Worm (Caenorhabditis elegans) whole organism, L4 larva: ENCODE data around the gene kin-5.

ENCODE experiments used
- F26F4.8 ChIP-seq: fragments of 200-800 bp; sonication (Bioruptor generic); conservative IDR thresholded peaks from 2 replicates; pipeline ENCODE4 v1.3.6; 2022; ENCODE audit warnings: missing genetic modification characterization, missing compliant biosample characterization
- F44E2.7 ChIP-seq: fragments of 200-800 bp; sonication (Bioruptor generic); IDR thresholded peaks from 2 replicates; pipeline ENCODE4 v2.1.2; 2022; ENCODE audit warnings: missing genetic modification characterization, missing compliant biosample characterization
- T26A8.4 ChIP-seq: fragments of 200-800 bp; sonication (Bioruptor generic); IDR thresholded peaks from 2 replicates; pipeline ENCODE4 v1.3.6; 2022; ENCODE audit warnings: missing genetic modification characterization, missing compliant biosample characterization
- Y105C5A.15 ChIP-seq: fragments of 200-800 bp; sonication (Bioruptor generic); IDR thresholded peaks from 2 replicates; pipeline ENCODE4 v1.3.6; 2022; ENCODE audit warnings: missing genetic modification characterization, missing compliant biosample characterization
- ZK546.5 ChIP-seq, 2 experiments: sonication (generic microtip); optimal IDR thresholded peaks; 2 replicates each; lab custom pipeline; 2017; ENCODE audit warnings: missing biosample characterization in 2 of 2, missing genetic modification characterization in 2 of 2
- aha-1 ChIP-seq: fragments of 150-350 bp; peaks from one replicate; lab custom pipeline; 2014; ENCODE audit warnings: missing biosample characterization, missing genetic modification characterization
- aly-2 ChIP-seq: sonication (generic microtip); optimal IDR thresholded peaks from 2 replicates; lab custom pipeline; 2018; ENCODE audit warnings: missing biosample characterization, missing genetic modification characterization
- ama-1 ChIP-seq: fragments of 150-350 bp; optimal IDR thresholded peaks from 2 replicates; lab custom pipeline; 2014; ENCODE audit warnings: inconsistent platforms, mixed read lengths
- ceh-28 ChIP-seq: fragments of 150-350 bp; optimal IDR thresholded peaks from 2 replicates; lab custom pipeline; 2014; ENCODE audit warnings: missing biosample characterization, missing genetic modification reagents, missing genetic modification characterization
- ceh-32 ChIP-seq: sonication (generic microtip); optimal IDR thresholded peaks from 2 replicates; lab custom pipeline; 2016; ENCODE audit warnings: mild to moderate bottlenecking, missing genetic modification characterization, missing compliant biosample characterization; ENCODE audit not compliant: poor library complexity
- daf-16 ChIP-seq, 3 experiments: sonication (generic microtip); optimal IDR thresholded peaks; 2 replicates each; lab custom pipeline; 2016 to 2017; ENCODE audit warnings: missing genetic modification characterization in 3 of 3, missing genetic modification reagents in 3 of 3, mild to moderate bottlenecking in 2 of 3, missing compliant biosample characterization in 2 of 3, missing biosample characterization in 1 of 3, moderate library complexity in 1 of 3
- daf-19 ChIP-seq: fragments of 200-800 bp; sonication (Bioruptor generic); conservative IDR thresholded peaks from 2 replicates; pipeline ENCODE4 v1.3.6; 2022; ENCODE audit warnings: missing genetic modification characterization, missing compliant biosample characterization
- dmd-8 ChIP-seq: fragments of 200-800 bp; sonication (Bioruptor generic); IDR thresholded peaks from 2 replicates; pipeline ENCODE4 v1.3.6; 2022; ENCODE audit warnings: missing genetic modification characterization, missing compliant biosample characterization
- dmd-9 ChIP-seq: fragments of 200-800 bp; sonication (Bioruptor generic); IDR thresholded peaks from 2 replicates; pipeline ENCODE4 v1.3.6; 2022; ENCODE audit warnings: missing genetic modification reagents, missing genetic modification characterization, missing compliant biosample characterization
- duxl-1 ChIP-seq: sonication (generic microtip); optimal IDR thresholded peaks from 2 replicates; lab custom pipeline; 2016; ENCODE audit warnings: mild to moderate bottlenecking, missing genetic modification characterization, moderate library complexity, missing compliant biosample characterization; ENCODE audit not compliant: poor library complexity
- dve-1 ChIP-seq: sonication (generic microtip); optimal IDR thresholded peaks from 2 replicates; lab custom pipeline; 2017; ENCODE audit warnings: antibody characterized with exemption, mild to moderate bottlenecking, missing genetic modification characterization, missing compliant biosample characterization; ENCODE audit not compliant: insufficient read depth
- egl-27 ChIP-seq: sonication (generic microtip); optimal IDR thresholded peaks from 3 replicates; lab custom pipeline; 2017; ENCODE audit warnings: missing biosample characterization, missing genetic modification reagents, missing genetic modification characterization
- fkh-10 ChIP-seq: fragments of 150-350 bp; optimal IDR thresholded peaks from 2 replicates; lab custom pipeline; 2014; ENCODE audit warnings: missing biosample characterization, missing genetic modification reagents, missing genetic modification characterization
- gei-8 ChIP-seq: fragments of 200-800 bp; sonication (Bioruptor generic); optimal IDR thresholded peaks from 2 replicates; lab custom pipeline; 2018; ENCODE audit warnings: mild to moderate bottlenecking, missing genetic modification characterization, missing compliant biosample characterization
- jun-1 ChIP-seq: fragments of 150-350 bp; optimal IDR thresholded peaks from 2 replicates; lab custom pipeline; 2014; ENCODE audit warnings: missing biosample characterization, missing genetic modification reagents, missing genetic modification characterization
- lin-13 ChIP-seq: fragments of 150-350 bp; optimal IDR thresholded peaks from 2 replicates; lab custom pipeline; 2014; ENCODE audit warnings: missing biosample characterization, missing genetic modification reagents, missing genetic modification characterization
- lin-15B ChIP-seq: fragments of 150-350 bp; sonication (generic microtip); optimal IDR thresholded peaks from 3 replicates; lab custom pipeline; 2014; ENCODE audit warnings: missing biosample characterization, missing genetic modification characterization
- lin-29 ChIP-seq: fragments of 200-800 bp; sonication (Bioruptor generic); IDR thresholded peaks from 2 replicates; pipeline ENCODE4 v1.3.6; 2022; ENCODE audit warnings: missing genetic modification reagents, missing genetic modification characterization, missing compliant biosample characterization
- lin-39 ChIP-seq: fragments of 150-350 bp; optimal IDR thresholded peaks from 2 replicates; lab custom pipeline; 2014; ENCODE audit warnings: missing biosample characterization, missing genetic modification reagents, missing genetic modification characterization
- lsy-2 ChIP-seq, 2 experiments: fragments of 150-350 bp in 1 of 2; sonication (generic microtip) in 1 of 2; optimal IDR thresholded peaks; 2 replicates each; lab custom pipeline; 2014 to 2017; ENCODE audit warnings: missing biosample characterization in 2 of 2, missing genetic modification characterization in 2 of 2
- mdl-1 ChIP-seq, 2 experiments: fragments of 150-350 bp in 1 of 2; sonication (generic microtip) in 1 of 2; optimal IDR thresholded peaks; 2 replicates each; lab custom pipeline; 2014 to 2017; ENCODE audit warnings: missing biosample characterization in 2 of 2, missing genetic modification characterization in 2 of 2
- mdt-29 ChIP-seq: fragments of 200-800 bp; sonication (Bioruptor generic); IDR thresholded peaks from 2 replicates; pipeline ENCODE4 v1.3.6; 2022; ENCODE audit warnings: missing genetic modification reagents, missing genetic modification characterization, missing compliant biosample characterization
- mes-2 ChIP-seq: sonication (generic microtip); optimal IDR thresholded peaks from 2 replicates; lab custom pipeline; 2016; ENCODE audit warnings: missing genotype, mild to moderate bottlenecking, missing genetic modification characterization, missing compliant biosample characterization; ENCODE audit not compliant: poor library complexity, severe bottlenecking
- mxl-2 ChIP-seq: fragments of 200-800 bp; sonication (Bioruptor generic); conservative IDR thresholded peaks from 2 replicates; pipeline ENCODE4 v1.3.6; 2022; ENCODE audit warnings: missing genetic modification reagents, missing genetic modification characterization, missing compliant biosample characterization
- mxl-3 ChIP-seq: fragments of 200-800 bp; sonication (Bioruptor generic); optimal IDR thresholded peaks from 2 replicates; lab custom pipeline; 2018; ENCODE audit warnings: mild to moderate bottlenecking, missing genetic modification characterization, missing compliant biosample characterization
- nhr-10 ChIP-seq: fragments of 150-350 bp; optimal IDR thresholded peaks from 2 replicates; lab custom pipeline; 2014; ENCODE audit warnings: missing biosample characterization, missing genetic modification characterization
- nhr-11 ChIP-seq: fragments of 150-350 bp; optimal IDR thresholded peaks from 2 replicates; lab custom pipeline; 2014; ENCODE audit warnings: missing biosample characterization, missing genetic modification characterization
- nhr-237 ChIP-seq: sonication (generic microtip); optimal IDR thresholded peaks from 2 replicates; lab custom pipeline; 2017; ENCODE audit warnings: missing biosample characterization, missing genetic modification characterization
- nhr-28 ChIP-seq: fragments of 150-350 bp; optimal IDR thresholded peaks from 2 replicates; lab custom pipeline; 2014; ENCODE audit warnings: missing biosample characterization, missing genetic modification characterization
- nhr-41 ChIP-seq: fragments of 200-800 bp; sonication (Bioruptor generic); IDR thresholded peaks from 2 replicates; pipeline ENCODE4 v1.3.6; 2022; ENCODE audit warnings: missing genetic modification reagents, missing genetic modification characterization, missing compliant biosample characterization
- nhr-42 ChIP-seq: fragments of 200-800 bp; sonication (Bioruptor generic); IDR thresholded peaks from 2 replicates; pipeline ENCODE4 v1.3.6; 2022; ENCODE audit warnings: missing genetic modification characterization, missing compliant biosample characterization
- nhr-48 ChIP-seq: sonication (generic microtip); optimal IDR thresholded peaks from 2 replicates; lab custom pipeline; 2016; ENCODE audit warnings: mild to moderate bottlenecking, missing genetic modification characterization, missing compliant biosample characterization
- nhr-6 ChIP-seq: fragments of 150-350 bp; optimal IDR thresholded peaks from 2 replicates; lab custom pipeline; 2014; ENCODE audit warnings: missing biosample characterization, missing genetic modification characterization
- nhr-77 ChIP-seq: fragments of 150-350 bp; optimal IDR thresholded peaks from 2 replicates; lab custom pipeline; 2014; ENCODE audit warnings: missing biosample characterization, missing genetic modification characterization
- pha-4 ChIP-seq, 2 experiments: fragments of 150-350 bp in 1 of 2; fragments of 200-800 bp in 1 of 2; sonication (Bioruptor generic) in 1 of 2; IDR thresholded peaks in 1 of 2; optimal IDR thresholded peaks in 1 of 2; 2 replicates each; pipeline versions ENCODE4 v1.3.6 to Lab custom; 2014 to 2022; ENCODE audit warnings: missing genetic modification characterization in 2 of 2, missing genetic modification reagents in 2 of 2, missing biosample characterization in 1 of 2, missing compliant biosample characterization in 1 of 2
- saeg-2 ChIP-seq: fragments of 200-800 bp; sonication (Bioruptor generic); IDR thresholded peaks from 2 replicates; pipeline ENCODE4 v1.3.6; 2022; ENCODE audit warnings: missing genetic modification reagents, missing genetic modification characterization, missing compliant biosample characterization
- sdz-12 ChIP-seq: fragments of 200-800 bp; sonication (Bioruptor generic); optimal IDR thresholded peaks from 2 replicates; lab custom pipeline; 2018; ENCODE audit warnings: mild to moderate bottlenecking, missing genetic modification characterization, missing compliant biosample characterization
- set-16 ChIP-seq: fragments of 200-800 bp; sonication (Bioruptor generic); IDR thresholded peaks from 2 replicates; pipeline ENCODE4 v1.3.6; 2022; ENCODE audit warnings: missing genetic modification reagents, missing genetic modification characterization, missing compliant biosample characterization
- snpc-4 ChIP-seq: fragments of 150-350 bp; optimal IDR thresholded peaks from 2 replicates; lab custom pipeline; 2014; ENCODE audit warnings: missing biosample characterization, missing genetic modification characterization
- spr-3 ChIP-seq: fragments of 200-800 bp; sonication (Bioruptor generic); optimal IDR thresholded peaks from 2 replicates; lab custom pipeline; 2018; ENCODE audit warnings: mild to moderate bottlenecking, missing genetic modification characterization, missing compliant biosample characterization
- unc-130 ChIP-seq: sonication (generic microtip); optimal IDR thresholded peaks from 2 replicates; lab custom pipeline; 2016; ENCODE audit warnings: missing genetic modification reagents, missing genetic modification characterization, missing compliant biosample characterization
- unc-39 ChIP-seq: sonication (generic microtip); optimal IDR thresholded peaks from 2 replicates; lab custom pipeline; 2017; ENCODE audit warnings: missing biosample characterization, missing genetic modification characterization
- zfp-2 ChIP-seq: sonication (generic microtip); optimal IDR thresholded peaks from 2 replicates; lab custom pipeline; 2016; ENCODE audit warnings: mild to moderate bottlenecking, missing genetic modification characterization, missing compliant biosample characterization
- zfp-3 ChIP-seq: fragments of 200-800 bp; sonication (Bioruptor generic); conservative IDR thresholded peaks from 2 replicates; pipeline ENCODE4 v1.3.6; 2022; ENCODE audit warnings: missing genetic modification reagents, missing genetic modification characterization, missing compliant biosample characterization
- zip-2 ChIP-seq: fragments of 150-350 bp; optimal IDR thresholded peaks from 2 replicates; lab custom pipeline; 2014; ENCODE audit warnings: missing biosample characterization, missing genetic modification characterization
- ztf-11 ChIP-seq: fragments of 150-350 bp; optimal IDR thresholded peaks from 2 replicates; lab custom pipeline; 2014; ENCODE audit warnings: missing biosample characterization, missing genetic modification characterization
- ztf-7 ChIP-seq: fragments of 150-350 bp; optimal IDR thresholded peaks from 2 replicates; lab custom pipeline; 2014; ENCODE audit warnings: missing biosample characterization, missing genetic modification characterization

kin-5 gene

ce11 chrIV:10007758-10008157 lies 38.8 kb upstream of the kin-5 start (continued):
- no peak for TF ChIP-seq nhr-11
- TF ChIP-seq nhr-77 (tag; lab: Kevin White, UChicago), result peak; percentile 5
- peak; percentile 30 for TF ChIP-seq mes-2
- no peak for TF ChIP-seq ZK546.5 (tag; optimal IDR thresholded peaks at IDR 0.05; lab: Kevin White, UChicago)
- no peak for TF ChIP-seq Y105C5A.15 (GFP tag; lab: Robert Waterston, UW)
- no peak for TF ChIP-seq mdt-29 (GFP tag; lab: Robert Waterston, UW)
- no peak for TF ChIP-seq nhr-10 (tag; lab: Kevin White, UChicago)
- peak; percentile 46 for TF ChIP-seq dve-1
- no peak for TF ChIP-seq ceh-32 (tag; lab: Kevin White, UChicago)
- TF ChIP-seq nhr-28 (tag; lab: Kevin White, UChicago), result peak; percentile 74
- TF ChIP-seq lin-29 (GFP tag; lab: Robert Waterston, UW), result no peak
- no peak for TF ChIP-seq ztf-7 (tag; lab: Kevin White, UChicago)
- no peak for TF ChIP-seq nhr-48 (tag; lab: Kevin White, UChicago)
- TF ChIP-seq dmd-9 (GFP tag; lab: Robert Waterston, UW), result no peak
- TF ChIP-seq gei-8 (GFP tag; lab: Kevin White, UChicago), result no peak
- no peak for TF ChIP-seq spr-3 (GFP tag; lab: Kevin White, UChicago)
- TF ChIP-seq unc-130 (GFP tag; lab: Kevin White, UChicago), result no peak
- no peak for TF ChIP-seq fkh-10 (GFP tag; lab: Kevin White, UChicago)
- TF ChIP-seq lin-39 (tag; lab: Kevin White, UChicago), result no peak
- no peak for TF ChIP-seq duxl-1 (tag; lab: Kevin White, UChicago)
- TF ChIP-seq nhr-41 (GFP tag; lab: Robert Waterston, UW), result no peak
- TF ChIP-seq daf-16 (GFP tag; optimal IDR thresholded peaks at IDR 0.05; lab: Kevin White, UChicago), result no peak
- peak; percentile 20 for TF ChIP-seq daf-16 (tag; optimal IDR thresholded peaks at IDR 0.05; lab: Kevin White, UChicago)
- peak; percentile 18 to 81 for TF ChIP-seq mdl-1 (tag; optimal IDR thresholded peaks at IDR 0.05; lab: Kevin White, UChicago)
- TF ChIP-seq nhr-6, result no peak
- TF ChIP-seq aha-1 (tag; lab: Kevin White, UChicago), result no peak
- no peak for TF ChIP-seq mxl-2 (GFP tag; lab: Robert Waterston, UW)
- TF ChIP-seq T26A8.4 (GFP tag; lab: Robert Waterston, UW), result no peak
- TF ChIP-seq daf-19 (GFP tag; lab: Robert Waterston, UW), result no peak
- TF ChIP-seq ztf-11 (tag; lab: Kevin White, UChicago), result no peak
- TF ChIP-seq zfp-3 (GFP tag; lab: Robert Waterston, UW), result no peak
- no peak for TF ChIP-seq F26F4.8 (GFP tag; lab: Robert Waterston, UW)
- TF ChIP-seq nhr-237 (tag; lab: Kevin White, UChicago), result no peak
- no peak for TF ChIP-seq unc-39
- TF ChIP-seq nhr-42 (GFP tag; lab: Robert Waterston, UW), result no peak
- no peak for TF ChIP-seq egl-27 (tag; lab: Kevin White, UChicago)
- TF ChIP-seq zfp-2 (tag; lab: Kevin White, UChicago), result no peak
- no peak for TF ChIP-seq snpc-4 (tag; lab: Kevin White, UChicago)
- TF ChIP-seq lin-13 (GFP tag; lab: Kevin White, UChicago), result no peak
- TF ChIP-seq lsy-2 (tag; optimal IDR thresholded peaks at IDR 0.05; lab: Kevin White, UChicago), result peak in 1 of 2 experiments; percentile 31
- no peak for TF ChIP-seq dmd-8 (GFP tag; lab: Robert Waterston, UW)
- no peak for TF ChIP-seq sdz-12 (GFP tag; lab: Kevin White, UChicago)
- no peak for TF ChIP-seq aly-2 (tag; lab: Kevin White, UChicago)
- no peak for TF ChIP-seq jun-1 (tag; lab: Kevin White, UChicago)
- TF ChIP-seq ceh-28, result no peak
- peak; percentile 54 for TF ChIP-seq mxl-3 (GFP tag; lab: Kevin White, UChicago)
- TF ChIP-seq zip-2, result no peak
- no peak for TF ChIP-seq set-16
- no peak for TF ChIP-seq lin-15B (tag; lab: Kevin White, UChicago)
- no peak for TF ChIP-seq pha-4 (GFP tag; IDR thresholded peaks at IDR 0.05; lab: Robert Waterston, UW)
- TF ChIP-seq pha-4 (tag; optimal IDR thresholded peaks at IDR 0.05; lab: Kevin White, UChicago), result peak; percentile 42
- no peak for TF ChIP-seq saeg-2 (GFP tag; lab: Robert Waterston, UW)
- TF ChIP-seq ama-1, result no peak
- no peak for TF ChIP-seq F44E2.7 (GFP tag; lab: Robert Waterston, UW)
